Fruit fly (Drosophila melanogaster) whole organism, embryonic: ENCODE results near the gene CG1703.

Experiments
- Abd-B ChIP-seq: fragments of 200-800 bp; sonication (Bioruptor generic); optimal IDR thresholded peaks from 2 replicates; lab custom pipeline; 2018; ENCODE audit warnings: missing biosample characterization, mild to moderate bottlenecking, missing genetic modification characterization, moderate library complexity
- BEAF-32 ChIP-seq: fragments of 200-800 bp; sonication (Bioruptor generic); optimal IDR thresholded peaks from 3 replicates; lab custom pipeline; 2017; ENCODE audit warnings: missing biosample characterization, missing genetic modification characterization, mild to moderate bottlenecking, moderate library complexity, missing genetic modification reagents
- Bgb ChIP-seq: fragments of 200-800 bp; sonication (Bioruptor generic); IDR thresholded peaks from 2 replicates; pipeline ENCODE4 v1.3.6; 2022; ENCODE audit warnings: missing biosample characterization, missing genetic modification characterization; ENCODE audit not compliant: partially characterized antibody
- CG10321 ChIP-seq: fragments of 200-800 bp; sonication (Bioruptor generic); IDR thresholded peaks from 2 replicates; pipeline ENCODE4 v1.3.6; 2022; ENCODE audit warnings: missing biosample characterization, missing genetic modification characterization
- CG10431 ChIP-seq: fragments of 200-800 bp; sonication (Bioruptor generic); optimal IDR thresholded peaks from 3 replicates; lab custom pipeline; 2018; ENCODE audit warnings: missing biosample characterization, mild to moderate bottlenecking, missing genetic modification characterization
- CG10565 ChIP-seq: fragments of 200-800 bp; sonication (Bioruptor generic); optimal IDR thresholded peaks from 3 replicates; lab custom pipeline; 2016; ENCODE audit warnings: missing biosample characterization, mild to moderate bottlenecking, missing genetic modification characterization
- CG10959 ChIP-seq: fragments of 200-800 bp; sonication (Bioruptor generic); IDR thresholded peaks from 2 replicates; pipeline ENCODE4 v1.3.6; 2022; ENCODE audit warnings: missing biosample characterization, missing genetic modification characterization
- CG11560 ChIP-seq: fragments of 200-800 bp; sonication (Bioruptor generic); IDR thresholded peaks from 3 replicates; pipeline ENCODE4 v1.3.6; 2022; ENCODE audit warnings: missing biosample characterization, missing genetic modification characterization
- CG12155 ChIP-seq: fragments of 200-800 bp; sonication (Bioruptor generic); optimal IDR thresholded peaks from 3 replicates; lab custom pipeline; 2016; ENCODE audit warnings: missing biosample characterization, missing genetic modification characterization
- CG12391 ChIP-seq: fragments of 200-800 bp; sonication (Bioruptor generic); optimal IDR thresholded peaks from 3 replicates; lab custom pipeline; 2018; ENCODE audit warnings: missing biosample characterization, mild to moderate bottlenecking, missing genetic modification characterization, moderate library complexity
- CG12744 ChIP-seq: fragments of 200-800 bp; sonication (Bioruptor generic); optimal IDR thresholded peaks from 2 replicates; lab custom pipeline; 2016; ENCODE audit warnings: missing biosample characterization, missing genetic modification characterization
- CG12942 ChIP-seq: fragments of 200-800 bp; sonication (Bioruptor generic); optimal IDR thresholded peaks from 3 replicates; lab custom pipeline; 2016; ENCODE audit warnings: missing biosample characterization, missing genetic modification characterization
- CG13894 ChIP-seq: fragments of 200-800 bp; sonication (Bioruptor generic); optimal IDR thresholded peaks from 3 replicates; lab custom pipeline; 2018; ENCODE audit warnings: missing biosample characterization, mild to moderate bottlenecking, missing genetic modification characterization, moderate library complexity
- CG14014 ChIP-seq: fragments of 200-800 bp; sonication (Bioruptor generic); IDR thresholded peaks from 2 replicates; pipeline ENCODE4 v1.3.6; 2022; ENCODE audit warnings: missing biosample characterization, missing genetic modification characterization
- CG17912 ChIP-seq: fragments of 200-800 bp; sonication (Bioruptor generic); optimal IDR thresholded peaks from 2 replicates; lab custom pipeline; 2018; ENCODE audit warnings: missing biosample characterization, mild to moderate bottlenecking, missing genetic modification characterization
- CG2889 ChIP-seq: fragments of 200-800 bp; sonication (Bioruptor generic); IDR thresholded peaks from 3 replicates; pipeline ENCODE4 v1.3.6; 2022; ENCODE audit warnings: missing biosample characterization, missing genetic modification characterization
- CG31224 ChIP-seq: fragments of 200-800 bp; sonication (Bioruptor generic); IDR thresholded peaks from 2 replicates; pipeline ENCODE4 v1.3.6; 2022; ENCODE audit warnings: missing biosample characterization, missing genetic modification characterization
- CG3995 ChIP-seq: fragments of 200-800 bp; sonication (Bioruptor generic); optimal IDR thresholded peaks from 3 replicates; lab custom pipeline; 2016; ENCODE audit warnings: missing biosample characterization, missing genetic modification characterization
- CG6272 ChIP-seq: fragments of 200-800 bp; sonication (Bioruptor generic); IDR thresholded peaks from 2 replicates; pipeline ENCODE4 v1.3.6; 2022; ENCODE audit warnings: missing biosample characterization, missing genetic modification characterization
- CG6765 ChIP-seq: fragments of 200-800 bp; sonication (Bioruptor generic); optimal IDR thresholded peaks from 3 replicates; lab custom pipeline; 2017; ENCODE audit warnings: missing biosample characterization, mild to moderate bottlenecking, missing genetic modification characterization
- CG7372 ChIP-seq: fragments of 200-800 bp; sonication (Bioruptor generic); IDR thresholded peaks from 2 replicates; pipeline ENCODE4 v1.3.6; 2022; ENCODE audit warnings: missing biosample characterization, missing genetic modification characterization
- CG7963 ChIP-seq: fragments of 200-800 bp; sonication (Bioruptor generic); IDR thresholded peaks from 3 replicates; pipeline ENCODE4 v1.3.6; 2022; ENCODE audit warnings: missing biosample characterization, missing genetic modification characterization; ENCODE audit not compliant: partially characterized antibody
- Chrac-16 ChIP-seq: fragments of 200-800 bp; sonication (Bioruptor generic); optimal IDR thresholded peaks from 3 replicates; lab custom pipeline; 2016; ENCODE audit warnings: missing biosample characterization, missing genetic modification characterization
- Dip2 ChIP-seq: fragments of 200-800 bp; sonication (Bioruptor generic); IDR thresholded peaks from 2 replicates; pipeline ENCODE4 v1.3.6; 2022; ENCODE audit warnings: missing biosample characterization, missing genetic modification characterization
- Dll ChIP-seq: fragments of 200-800 bp; sonication (Bioruptor generic); IDR thresholded peaks from 4 replicates; pipeline ENCODE4 v1.3.6; 2022; ENCODE audit warnings: missing biosample characterization, missing genetic modification characterization; ENCODE audit not compliant: partially characterized antibody
- Dp ChIP-seq: fragments of 200-800 bp; sonication (Bioruptor generic); optimal IDR thresholded peaks from 2 replicates; lab custom pipeline; 2018; ENCODE audit warnings: missing biosample characterization, mild to moderate bottlenecking, missing genetic modification characterization, moderate library complexity
- ERR ChIP-seq: fragments of 200-800 bp; sonication (Bioruptor generic); optimal IDR thresholded peaks from 2 replicates; lab custom pipeline; 2016; ENCODE audit warnings: missing biosample characterization, missing genetic modification characterization
- Fer1 ChIP-seq: fragments of 200-800 bp; sonication (Bioruptor generic); optimal IDR thresholded peaks from 2 replicates; lab custom pipeline; 2017; ENCODE audit warnings: missing biosample characterization, mild to moderate bottlenecking, missing genetic modification characterization
- Hand ChIP-seq: fragments of 200-800 bp; sonication (Bioruptor generic); optimal IDR thresholded peaks from 2 replicates; lab custom pipeline; 2017; ENCODE audit warnings: mild to moderate bottlenecking, missing biosample characterization, missing genetic modification reagents, missing genetic modification characterization
- MBD-R2 ChIP-seq: fragments of 200-800 bp; sonication (Bioruptor generic); IDR thresholded peaks from 2 replicates; pipeline ENCODE4 v1.3.6; 2022; ENCODE audit warnings: missing biosample characterization, missing genetic modification characterization
- Max ChIP-seq: fragments of 200-800 bp; sonication (Bioruptor generic); optimal IDR thresholded peaks from 2 replicates; lab custom pipeline; 2016; ENCODE audit warnings: missing biosample characterization, mild to moderate bottlenecking, missing genetic modification characterization
- NfI ChIP-seq: fragments of 200-800 bp; sonication (Bioruptor generic); optimal IDR thresholded peaks from 3 replicates; lab custom pipeline; 2018; ENCODE audit warnings: missing biosample characterization, mild to moderate bottlenecking, missing genetic modification characterization, moderate library complexity
- Sox102F ChIP-seq: fragments of 200-800 bp; sonication (Bioruptor generic); optimal IDR thresholded peaks from 2 replicates; lab custom pipeline; 2018; ENCODE audit warnings: missing biosample characterization, mild to moderate bottlenecking, missing genetic modification characterization, moderate library complexity
- Ssrp ChIP-seq: fragments of 200-800 bp; sonication (Bioruptor generic); optimal IDR thresholded peaks from 2 replicates; lab custom pipeline; 2018; ENCODE audit warnings: missing biosample characterization, mild to moderate bottlenecking, missing genetic modification characterization, moderate library complexity
- TFAM ChIP-seq: fragments of 200-800 bp; sonication (Bioruptor generic); optimal IDR thresholded peaks from 2 replicates; lab custom pipeline; 2017; ENCODE audit warnings: missing biosample characterization, missing genetic modification characterization, inconsistent platforms
- btn ChIP-seq: fragments of 200-800 bp; sonication (Bioruptor generic); optimal IDR thresholded peaks from 2 replicates; lab custom pipeline; 2016; ENCODE audit warnings: missing biosample characterization, missing genetic modification characterization
- chn ChIP-seq: fragments of 200-800 bp; sonication (Bioruptor generic); optimal IDR thresholded peaks from 2 replicates; lab custom pipeline; 2016; ENCODE audit warnings: missing biosample characterization, missing genetic modification characterization
- disco-r ChIP-seq: fragments of 200-800 bp; sonication (Bioruptor generic); optimal IDR thresholded peaks from 2 replicates; lab custom pipeline; 2016; ENCODE audit warnings: missing biosample characterization, missing genetic modification characterization
- dpn ChIP-seq, 2 experiments: fragments of 200-800 bp; sonication (Bioruptor generic); optimal IDR thresholded peaks; 3 replicates each; lab custom pipeline; 2016; ENCODE audit warnings: missing biosample characterization in 2 of 2, missing genetic modification characterization in 2 of 2
- gsb-n ChIP-seq: fragments of 200-800 bp; sonication (Bioruptor generic); optimal IDR thresholded peaks from 3 replicates; lab custom pipeline; 2018; ENCODE audit warnings: missing biosample characterization, mild to moderate bottlenecking, missing genetic modification characterization
- hth ChIP-seq: fragments of >200 bp; optimal IDR thresholded peaks from 2 replicates; lab custom pipeline; 2017; ENCODE audit warnings: inconsistent platforms
- mirr ChIP-seq: fragments of 200-800 bp; sonication (Bioruptor generic); optimal IDR thresholded peaks from 3 replicates; lab custom pipeline; 2018; ENCODE audit warnings: missing biosample characterization, mild to moderate bottlenecking, missing genetic modification characterization
- nerfin-1 ChIP-seq: fragments of 200-800 bp; sonication (Bioruptor generic); optimal IDR thresholded peaks from 3 replicates; lab custom pipeline; 2019; ENCODE audit warnings: missing biosample characterization, mild to moderate bottlenecking, missing genetic modification characterization, moderate library complexity
- onecut ChIP-seq: fragments of 200-800 bp; sonication (Bioruptor generic); IDR thresholded peaks from 2 replicates; pipeline ENCODE4 v1.3.6; 2022; ENCODE audit warnings: missing biosample characterization, missing genetic modification characterization
- org-1 ChIP-seq: fragments of 200-800 bp; sonication (Bioruptor generic); optimal IDR thresholded peaks from 2 replicates; lab custom pipeline; 2017; ENCODE audit warnings: missing biosample characterization, missing genetic modification characterization
- p53 ChIP-seq: fragments of 200-800 bp; sonication (Bioruptor generic); optimal IDR thresholded peaks from 2 replicates; lab custom pipeline; 2016; ENCODE audit warnings: missing biosample characterization, missing genetic modification characterization
- phol ChIP-seq: fragments of 200-800 bp; sonication (Bioruptor generic); optimal IDR thresholded peaks from 3 replicates; lab custom pipeline; 2018; ENCODE audit warnings: missing biosample characterization, mild to moderate bottlenecking, missing genetic modification characterization, moderate library complexity
- prd ChIP-seq, 3 experiments: fragments of >200 bp in 2 of 3; fragments of 200-800 bp in 1 of 3; sonication (Bioruptor generic) in 1 of 3; optimal IDR thresholded peaks in 2 of 3; IDR thresholded peaks in 1 of 3; 2 replicates in 2 of 3; 3 replicates in 1 of 3; pipeline versions ENCODE4 v1.3.6 to Lab custom; 2017 to 2022; ENCODE audit warnings: missing biosample characterization in 1 of 3, missing genetic modification characterization in 1 of 3
- psq ChIP-seq: fragments of 200-800 bp; sonication (Bioruptor generic); optimal IDR thresholded peaks from 2 replicates; lab custom pipeline; 2017; ENCODE audit warnings: missing biosample characterization, missing genetic modification characterization
- run ChIP-seq: fragments of 200-800 bp; sonication (Bioruptor generic); optimal IDR thresholded peaks from 3 replicates; lab custom pipeline; 2018; ENCODE audit warnings: missing biosample characterization, mild to moderate bottlenecking, missing genetic modification characterization
- slp2 ChIP-seq: fragments of 200-800 bp; sonication (Bioruptor generic); optimal IDR thresholded peaks from 2 replicates; lab custom pipeline; 2016; ENCODE audit warnings: missing biosample characterization, missing genetic modification characterization

Gene CG1703

DNA sequence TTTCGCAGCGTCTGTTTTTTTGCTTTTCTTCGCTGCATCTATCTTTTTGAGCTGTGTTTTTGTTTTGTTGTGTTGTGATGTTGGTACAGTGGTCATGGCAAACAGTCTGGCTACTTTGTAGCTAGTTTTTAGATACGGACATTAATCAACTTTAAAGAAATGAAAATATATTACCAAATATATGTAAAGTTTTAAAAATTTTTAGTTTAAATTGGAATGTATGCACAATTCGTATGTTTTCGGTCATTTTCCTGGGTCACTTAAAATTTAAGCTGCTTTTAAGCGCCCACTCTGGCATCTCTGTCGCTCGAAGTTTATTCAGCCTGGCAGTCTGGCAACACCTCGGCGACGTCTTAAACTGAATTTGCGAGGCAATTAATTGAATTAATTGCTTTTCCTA lies 35.2 kb upstream of the CG1703 start, which contains the start of gene CG11695 (continued):
- peak; percentile 73 for TF ChIP-seq NfI (GFP tag; lab: Kevin White, UChicago)
- TF ChIP-seq Ssrp: peak; percentile 62
- TF ChIP-seq Fer1: peak; percentile 73
- no peak for TF ChIP-seq Bgb (GFP tag; lab: Robert Waterston, UW)
- no peak for TF ChIP-seq CG12744 (GFP tag; lab: Kevin White, UChicago)
- no peak for TF ChIP-seq CG7963 (GFP tag; lab: Robert Waterston, UW)
- no peak for TF ChIP-seq ERR (GFP tag; lab: Kevin White, UChicago)
- TF ChIP-seq Chrac-16 (GFP tag; lab: Kevin White, UChicago): peak; percentile 60
- TF ChIP-seq CG12391: peak; percentile 81
- TF ChIP-seq CG10565 (GFP tag; lab: Kevin White, UChicago): no peak
- peak; percentile 55 for TF ChIP-seq Max
- TF ChIP-seq p53 (GFP tag; lab: Kevin White, UChicago): no peak
- peak; percentile 22 for TF ChIP-seq Dp (GFP tag; lab: Kevin White, UChicago)
- TF ChIP-seq psq (GFP tag; lab: Kevin White, UChicago): no peak
- TF ChIP-seq CG31224 (GFP tag; lab: Robert Waterston, UW): no peak
- no peak for TF ChIP-seq disco-r (GFP tag; lab: Kevin White, UChicago)
- no peak for TF ChIP-seq CG17912 (GFP tag; lab: Kevin White, UChicago)
- TF ChIP-seq CG7372 (GFP tag; lab: Robert Waterston, UW): peak; percentile 24; the same call in 1 of the 2 replicates
- TF ChIP-seq Sox102F (GFP tag; lab: Kevin White, UChicago): no peak
- TF ChIP-seq org-1 (GFP tag; lab: Kevin White, UChicago): no peak
- peak; percentile 94 for TF ChIP-seq MBD-R2 (GFP tag; lab: Robert Waterston, UW)
- TF ChIP-seq onecut (GFP tag; lab: Robert Waterston, UW): peak; percentile 8; the same call in 1 of the 2 replicates
- TF ChIP-seq nerfin-1 (tag; lab: Kevin White, UChicago): peak; percentile 62
- TF ChIP-seq CG12155 (GFP tag; lab: Kevin White, UChicago): peak; percentile 60
- TF ChIP-seq BEAF-32 (GFP tag; lab: Kevin White, UChicago): peak; percentile 34
- TF ChIP-seq CG3995: peak; percentile 38
- TF ChIP-seq CG6272: no peak
- TF ChIP-seq btn: no peak
- TF ChIP-seq hth (lab: Kevin White, UChicago): no peak
- TF ChIP-seq chn (GFP tag; lab: Kevin White, UChicago): peak; percentile 57
- TF ChIP-seq gsb-n (tag; lab: Kevin White, UChicago): peak; percentile 44
- no peak for TF ChIP-seq run
- peak; percentile 35 for TF ChIP-seq mirr (GFP tag; lab: Kevin White, UChicago)
- TF ChIP-seq Dip2 (GFP tag; lab: Robert Waterston, UW): no peak
- TF ChIP-seq CG10431 (GFP tag; lab: Kevin White, UChicago): peak; percentile 9
- peak; percentile 80 for TF ChIP-seq CG13894 (tag; lab: Kevin White, UChicago)
- no peak for TF ChIP-seq TFAM (GFP tag; lab: Kevin White, UChicago)
- TF ChIP-seq CG10959 (GFP tag; lab: Robert Waterston, UW): no peak
- TF ChIP-seq CG2889 (GFP tag; lab: Robert Waterston, UW): peak; percentile 54; the same call in 1 of the 3 replicates
- TF ChIP-seq Dll: no peak
- peak; percentile 41 to 69 for TF ChIP-seq dpn (GFP tag; optimal IDR thresholded peaks at IDR 0.05; lab: Kevin White, UChicago)
- peak; percentile 70 for TF ChIP-seq CG14014 (GFP tag; lab: Robert Waterston, UW)
- no peak for TF ChIP-seq CG11560 (tag; lab: Robert Waterston, UW)
- TF ChIP-seq CG6765: no peak
- TF ChIP-seq phol (tag; lab: Kevin White, UChicago): peak; percentile 78
- no peak for TF ChIP-seq CG10321
- TF ChIP-seq CG12942: peak; percentile 56
- peak; percentile 65 for TF ChIP-seq Abd-B
- TF ChIP-seq slp2 (GFP tag; lab: Kevin White, UChicago): no peak
- no peak for TF ChIP-seq prd (optimal IDR thresholded peaks at IDR 0.05; lab: Kevin White, UChicago)
- TF ChIP-seq prd (GFP tag; IDR thresholded peaks at IDR 0.05; lab: Robert Waterston, UW): peak; percentile 77
- TF ChIP-seq Hand (GFP tag; lab: Kevin White, UChicago): no peak
